Worm (Caenorhabditis elegans): ENCODE measurements around the gene F47B7.5.

F47B7.5 gene

DNA sequence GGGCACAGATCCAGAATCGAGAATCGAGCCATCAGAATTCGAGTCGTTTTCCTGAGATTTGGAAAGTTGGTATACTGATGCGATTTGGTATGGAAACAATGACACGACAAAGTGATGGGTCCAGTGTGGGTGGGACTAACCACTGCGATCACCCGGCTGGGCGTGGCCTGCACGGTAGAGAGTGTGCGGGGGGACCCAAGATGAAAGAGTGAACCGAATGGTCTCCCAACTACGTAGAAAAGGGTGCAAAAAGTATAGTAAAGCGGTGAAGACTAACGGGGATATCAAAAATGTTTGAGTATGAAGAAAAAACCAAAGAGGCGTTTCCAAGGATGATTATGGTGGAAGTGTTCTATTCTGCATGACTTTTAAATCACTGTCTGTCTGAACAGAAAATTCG, 26.4 kb downstream of the F47B7.5 start, which contains the start of gene fkh-2:
fkh-2 (minus strand) TSS at position 101 of the 400 bp plus-strand sequence.
- no peak for TF ChIP-seq Y75B8A.6 (GFP tag; IDR thresholded peaks at IDR 0.05)
- TF ChIP-seq zfp-3 (GFP tag; conservative IDR thresholded peaks at IDR 0.05): no peak
- TF ChIP-seq lsy-2 (tag; optimal IDR thresholded peaks at IDR 0.05): no peak
- no peak for TF ChIP-seq hmg-1.1 (GFP tag; IDR thresholded peaks at IDR 0.05)
- no peak for TF ChIP-seq nhr-76 (tag; optimal IDR thresholded peaks at IDR 0.05)
- no peak for TF ChIP-seq attf-4 (tag; optimal IDR thresholded peaks at IDR 0.05)
- TF ChIP-seq fkh-10 (GFP tag; optimal IDR thresholded peaks at IDR 0.05): no peak
- no peak for TF ChIP-seq lin-29 (GFP tag; IDR thresholded peaks at IDR 0.05)
- TF ChIP-seq nhr-42 (GFP tag; IDR thresholded peaks at IDR 0.05): no peak
- TF ChIP-seq mxl-2 (GFP tag; conservative IDR thresholded peaks at IDR 0.05): no peak
- no peak for TF ChIP-seq spr-1 (tag; optimal IDR thresholded peaks at IDR 0.05)
- TF ChIP-seq Y105C5A.15 (GFP tag; IDR thresholded peaks at IDR 0.05): no peak
- no peak for TF ChIP-seq arid-1 (GFP tag; conservative IDR thresholded peaks at IDR 0.05)
- no peak for TF ChIP-seq unc-39 (tag; optimal IDR thresholded peaks at IDR 0.05)
- no peak for TF ChIP-seq sdz-12 (GFP tag; optimal IDR thresholded peaks at IDR 0.05)
- no peak for TF ChIP-seq Y48G9A.11 (GFP tag; IDR thresholded peaks at IDR 0.05)

DNA sequence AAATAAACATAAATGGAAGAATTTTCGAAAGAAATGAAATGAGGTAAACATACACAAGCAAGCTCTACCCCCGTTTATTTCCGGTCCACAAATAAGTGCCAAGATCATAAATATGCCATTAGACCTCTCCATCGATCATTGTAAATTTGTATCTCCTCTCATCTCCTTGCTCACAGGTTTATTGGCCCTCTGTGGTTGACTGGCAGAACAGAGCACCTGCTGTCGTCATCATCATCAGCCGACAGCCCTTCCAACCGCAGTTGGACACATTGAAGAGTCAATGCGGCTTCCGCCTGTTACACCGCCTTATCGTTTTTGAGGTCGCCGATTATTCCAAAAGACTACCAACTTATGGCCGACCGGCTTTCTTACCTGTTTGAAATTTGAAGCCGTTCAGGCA, 30.0 kb downstream of the F47B7.5 start:
- no peak for TF ChIP-seq ZK337.2 (GFP tag; IDR thresholded peaks at IDR 0.05)

DNA sequence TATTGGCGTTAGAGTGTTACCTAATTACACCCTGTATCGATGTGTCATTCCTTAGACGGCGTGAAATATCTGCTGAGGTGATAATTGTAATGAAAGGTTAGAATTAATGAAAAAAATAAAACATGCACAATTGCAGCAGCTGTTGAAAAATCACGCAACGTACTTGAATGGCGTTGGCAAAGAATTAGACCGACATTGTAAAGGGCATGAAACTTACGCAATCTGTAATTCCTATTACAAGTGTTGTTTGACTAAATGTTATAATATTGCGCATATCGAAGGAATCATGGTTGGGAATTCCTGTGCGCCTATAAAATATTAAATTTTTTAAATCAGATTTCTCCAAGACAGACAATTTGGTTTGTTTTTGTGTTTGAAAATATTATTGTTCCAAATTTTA, 34.9 kb downstream of the F47B7.5 start, which contains the start of gene tag-18:
tag-18 (minus strand) TSS at position 305 of the 400 bp plus-strand sequence.
- no peak for TF ChIP-seq hlh-11 (tag; optimal IDR thresholded peaks at IDR 0.05)
- TF ChIP-seq dmd-9 (GFP tag; IDR thresholded peaks at IDR 0.05): no peak
- no peak for TF ChIP-seq nhr-77 (tag; optimal IDR thresholded peaks at IDR 0.05)
- no peak for TF ChIP-seq daf-12 (tag; optimal IDR thresholded peaks at IDR 0.05)
- no peak for TF ChIP-seq lin-29 (GFP tag; IDR thresholded peaks at IDR 0.05)
- no peak for TF ChIP-seq F44E2.7 (GFP tag; IDR thresholded peaks at IDR 0.05)
- TF ChIP-seq jun-1 (tag; optimal IDR thresholded peaks at IDR 0.05): no peak
- no peak for TF ChIP-seq unc-39 (tag; optimal IDR thresholded peaks at IDR 0.05)
- no peak for TF ChIP-seq ceh-82 (tag; optimal IDR thresholded peaks at IDR 0.05)
- no peak for TF ChIP-seq R02D3.7 (tag; optimal IDR thresholded peaks at IDR 0.05)
- TF ChIP-seq skn-1 (tag; optimal IDR thresholded peaks at IDR 0.05): no peak
- TF ChIP-seq nhr-102 (tag; optimal IDR thresholded peaks at IDR 0.05): no peak

DNA sequence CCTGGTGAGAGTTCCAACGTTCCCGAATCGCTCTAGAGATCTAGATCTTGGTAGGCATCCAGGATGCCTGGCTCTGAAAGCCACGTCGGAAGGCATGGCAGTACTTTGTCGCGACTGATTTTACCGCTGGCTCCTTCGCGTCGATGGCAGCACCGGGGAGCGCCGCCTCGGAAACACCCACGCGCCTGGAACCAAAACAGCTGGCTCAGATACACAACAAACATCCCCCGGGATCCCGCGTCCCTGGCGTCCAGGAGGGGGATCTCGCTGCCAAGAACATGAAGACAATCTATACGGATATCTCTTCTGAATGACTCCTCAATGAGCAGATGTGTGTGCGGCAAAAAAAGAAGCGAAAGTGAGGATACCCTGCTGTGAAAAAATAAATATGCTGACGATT, 35.3 kb downstream of the F47B7.5 start:
- TF ChIP-seq unc-62 (GFP tag; optimal IDR thresholded peaks at IDR 0.05 in 1 of 2) (peak in 1 of 2 experiments; percentile 21), unc-62 (tag; optimal IDR thresholded peaks at IDR 0.05) (no peak), hlh-11 (tag; optimal IDR thresholded peaks at IDR 0.05) (peak; percentile 50), cey-2 (tag; optimal IDR thresholded peaks at IDR 0.05; ENCODE audit: borderline replicate concordance, insufficient read depth) (no peak), duxl-1 (tag; optimal IDR thresholded peaks at IDR 0.05; ENCODE audit: poor library complexity) (no peak), mxl-3 (GFP tag; optimal IDR thresholded peaks at IDR 0.05) (no peak), nhr-42 (GFP tag; IDR thresholded peaks at IDR 0.05) (no peak), ceh-82 (tag; optimal IDR thresholded peaks at IDR 0.05) (no peak), ama-1 (optimal IDR thresholded peaks at IDR 0.05) (no peak), spr-3 (GFP tag; optimal IDR thresholded peaks at IDR 0.05) (no peak), set-16 (GFP tag; IDR thresholded peaks at IDR 0.05) (peak; percentile 91), attf-4 (tag; optimal IDR thresholded peaks at IDR 0.05) (no peak), tra-1 (GFP tag; IDR thresholded peaks at IDR 0.05) (peak; percentile 15; the same call in 1 of the 2 replicates), vab-7 (GFP tag; IDR thresholded peaks at IDR 0.05) (0 out of 2 replicates have a peak, but pooled peaks have one; percentile 15), daf-16 (GFP tag; optimal IDR thresholded peaks at IDR 0.05) (peak in 1 of 2 experiments; percentile 54), daf-16 (tag; optimal IDR thresholded peaks at IDR 0.05) (no peak), dmd-9 (GFP tag; IDR thresholded peaks at IDR 0.05) (no peak)
